Fruit fly (Drosophila melanogaster) whole organism, embryonic: Measurements from ENCODE around the gene CAH7.
A peak's percentile ranks its signal among the peaks of the same experiment; 100 is the strongest.

Source experiments
- CG10462 ChIP-seq: fragments of 200-800 bp; sonication (Bioruptor generic); optimal IDR thresholded peaks from 2 replicates; lab custom pipeline; 2016; ENCODE audit warnings: missing biosample characterization, missing genetic modification characterization
- CG10543 ChIP-seq: fragments of 200-800 bp; sonication (Bioruptor generic); optimal IDR thresholded peaks from 3 replicates; lab custom pipeline; 2017; ENCODE audit warnings: missing biosample characterization, mild to moderate bottlenecking, missing genetic modification characterization, moderate library complexity
- CG10565 ChIP-seq: fragments of 200-800 bp; sonication (Bioruptor generic); optimal IDR thresholded peaks from 3 replicates; lab custom pipeline; 2016; ENCODE audit warnings: missing biosample characterization, mild to moderate bottlenecking, missing genetic modification characterization
- CG11504 ChIP-seq: fragments of 200-800 bp; sonication (Bioruptor generic); optimal IDR thresholded peaks from 3 replicates; lab custom pipeline; 2019; ENCODE audit warnings: missing biosample characterization, mild to moderate bottlenecking, missing genetic modification characterization, moderate library complexity
- CG12236 ChIP-seq: fragments of 200-800 bp; sonication (Bioruptor generic); optimal IDR thresholded peaks from 2 replicates; lab custom pipeline; 2016; ENCODE audit warnings: missing biosample characterization, missing genetic modification characterization
- CG13424 ChIP-seq: fragments of 200-800 bp; sonication (Bioruptor generic); optimal IDR thresholded peaks from 2 replicates; lab custom pipeline; 2019; ENCODE audit warnings: missing biosample characterization, mild to moderate bottlenecking, missing genetic modification characterization, moderate library complexity
- CG15269 ChIP-seq: fragments of 200-800 bp; sonication (Bioruptor generic); optimal IDR thresholded peaks from 2 replicates; lab custom pipeline; 2018; ENCODE audit warnings: missing biosample characterization, mild to moderate bottlenecking, missing genetic modification characterization, moderate library complexity
- CG17359 ChIP-seq: fragments of 200-800 bp; sonication (Bioruptor generic); optimal IDR thresholded peaks from 3 replicates; lab custom pipeline; 2018; ENCODE audit warnings: missing biosample characterization, mild to moderate bottlenecking, missing genetic modification characterization, moderate library complexity
- CG17361 ChIP-seq: fragments of 200-800 bp; sonication (Bioruptor generic); IDR thresholded peaks from 3 replicates; pipeline ENCODE4 v1.3.6; 2022; ENCODE audit warnings: missing biosample characterization, missing genetic modification characterization
- CG17829 ChIP-seq: fragments of 200-800 bp; optimal IDR thresholded peaks from 2 replicates; lab custom pipeline; 2019; ENCODE audit warnings: missing biosample characterization, mild to moderate bottlenecking, missing genetic modification characterization, moderate library complexity
- CG18262 ChIP-seq: fragments of 200-800 bp; optimal IDR thresholded peaks from 3 replicates; lab custom pipeline; 2019; ENCODE audit warnings: missing biosample characterization, mild to moderate bottlenecking, missing genetic modification characterization, moderate library complexity
- CG1832 ChIP-seq: fragments of 200-800 bp; sonication (Bioruptor generic); optimal IDR thresholded peaks from 2 replicates; lab custom pipeline; 2017; ENCODE audit warnings: missing biosample characterization, mild to moderate bottlenecking, missing genetic modification characterization, inconsistent platforms
- CG18764 ChIP-seq: fragments of 200-800 bp; sonication (Bioruptor generic); optimal IDR thresholded peaks from 3 replicates; lab custom pipeline; 2016; ENCODE audit warnings: missing biosample characterization, missing genetic modification characterization
- CG30020 ChIP-seq: fragments of 200-800 bp; optimal IDR thresholded peaks from 2 replicates; lab custom pipeline; 2019; ENCODE audit warnings: missing biosample characterization, mild to moderate bottlenecking, missing genetic modification characterization, moderate library complexity
- CG3847 ChIP-seq: fragments of 200-800 bp; sonication (Bioruptor generic); IDR thresholded peaks from 2 replicates; pipeline ENCODE4 v1.3.6; 2022; ENCODE audit warnings: missing biosample characterization, missing genetic modification characterization
- CG42726 ChIP-seq: fragments of 200-800 bp; sonication (Bioruptor generic); IDR thresholded peaks from 2 replicates; pipeline ENCODE4 v1.3.6; 2022; ENCODE audit warnings: missing biosample characterization, missing genetic modification characterization; ENCODE audit not compliant: partially characterized antibody
- CG4820 ChIP-seq: fragments of 200-800 bp; sonication (Bioruptor generic); optimal IDR thresholded peaks from 3 replicates; lab custom pipeline; 2016; ENCODE audit warnings: missing biosample characterization, missing genetic modification characterization
- CG5245 ChIP-seq: fragments of 200-800 bp; sonication (Bioruptor generic); optimal IDR thresholded peaks from 3 replicates; lab custom pipeline; 2016; ENCODE audit warnings: missing biosample characterization, missing genetic modification characterization
- CG5953 ChIP-seq: fragments of 200-800 bp; sonication (Bioruptor generic); IDR thresholded peaks from 2 replicates; pipeline ENCODE4 v1.3.6; 2022; ENCODE audit warnings: missing biosample characterization, missing genetic modification characterization
- CG7786 ChIP-seq: fragments of 200-800 bp; sonication (Bioruptor generic); optimal IDR thresholded peaks from 2 replicates; lab custom pipeline; 2016; ENCODE audit warnings: missing biosample characterization, missing genetic modification characterization
- CG7963 ChIP-seq: fragments of 200-800 bp; sonication (Bioruptor generic); IDR thresholded peaks from 3 replicates; pipeline ENCODE4 v1.3.6; 2022; ENCODE audit warnings: missing biosample characterization, missing genetic modification characterization; ENCODE audit not compliant: partially characterized antibody
- CG8281 ChIP-seq: fragments of 200-800 bp; sonication (Bioruptor generic); optimal IDR thresholded peaks from 2 replicates; lab custom pipeline; 2018; ENCODE audit warnings: missing biosample characterization, mild to moderate bottlenecking, missing genetic modification characterization, moderate library complexity
- CG8765 ChIP-seq: fragments of 200-800 bp; sonication (Bioruptor generic); IDR thresholded peaks from 2 replicates; pipeline ENCODE4 v1.3.6; 2022; ENCODE audit warnings: missing biosample characterization, missing genetic modification characterization
- CG9437 ChIP-seq: fragments of 200-800 bp; sonication (Bioruptor generic); optimal IDR thresholded peaks from 2 replicates; lab custom pipeline; 2018; ENCODE audit warnings: missing biosample characterization, mild to moderate bottlenecking, missing genetic modification characterization
- ERR ChIP-seq: fragments of 200-800 bp; sonication (Bioruptor generic); optimal IDR thresholded peaks from 2 replicates; lab custom pipeline; 2016; ENCODE audit warnings: missing biosample characterization, missing genetic modification characterization
- Ets65A ChIP-seq: fragments of 200-800 bp; sonication (Bioruptor generic); peaks from one replicate; lab custom pipeline; 2016; ENCODE audit warnings: missing biosample characterization, missing genetic modification characterization
- Hr39 ChIP-seq: fragments of >200 bp; optimal IDR thresholded peaks from 2 replicates; lab custom pipeline; 2017
- NC2α ChIP-seq: fragments of 200-800 bp; sonication (Bioruptor generic); optimal IDR thresholded peaks from 2 replicates; lab custom pipeline; 2016; ENCODE audit warnings: missing biosample characterization, missing genetic modification characterization
- Poxn ChIP-seq: fragments of 200-800 bp; sonication (Bioruptor generic); IDR thresholded peaks from 2 replicates; pipeline ENCODE4 v1.3.6; 2022; ENCODE audit warnings: missing biosample characterization, missing genetic modification characterization
- Ravus ChIP-seq: fragments of 200-800 bp; sonication (Bioruptor generic); IDR thresholded peaks from 2 replicates; pipeline ENCODE4 v1.3.6; 2022; ENCODE audit warnings: missing biosample characterization, missing genetic modification characterization
- Sin3A ChIP-seq: fragments of >200 bp; optimal IDR thresholded peaks from 2 replicates; lab custom pipeline; 2018
- Sox100B ChIP-seq: fragments of 200-800 bp; sonication (Bioruptor generic); optimal IDR thresholded peaks from 3 replicates; lab custom pipeline; 2018; ENCODE audit warnings: missing biosample characterization, mild to moderate bottlenecking, missing genetic modification characterization
- Sox102F ChIP-seq: fragments of 200-800 bp; sonication (Bioruptor generic); optimal IDR thresholded peaks from 2 replicates; lab custom pipeline; 2018; ENCODE audit warnings: missing biosample characterization, mild to moderate bottlenecking, missing genetic modification characterization, moderate library complexity
- btn ChIP-seq: fragments of 200-800 bp; sonication (Bioruptor generic); optimal IDR thresholded peaks from 2 replicates; lab custom pipeline; 2016; ENCODE audit warnings: missing biosample characterization, missing genetic modification characterization
- chm ChIP-seq: fragments of 200-800 bp; sonication (Bioruptor generic); IDR thresholded peaks from 2 replicates; pipeline ENCODE4 v1.3.6; 2022; ENCODE audit warnings: missing biosample characterization, missing genetic modification characterization
- dmrt99B ChIP-seq: fragments of 200-800 bp; sonication (Bioruptor generic); optimal IDR thresholded peaks from 2 replicates; lab custom pipeline; 2018; ENCODE audit warnings: missing biosample characterization, mild to moderate bottlenecking, missing genetic modification characterization, moderate library complexity
- dpn ChIP-seq, 2 experiments: fragments of 200-800 bp; sonication (Bioruptor generic); optimal IDR thresholded peaks; 3 replicates each; lab custom pipeline; 2016; ENCODE audit warnings: missing biosample characterization in 2 of 2, missing genetic modification characterization in 2 of 2
- esg ChIP-seq: fragments of 200-800 bp; sonication (Bioruptor generic); conservative IDR thresholded peaks from 2 replicates; pipeline ENCODE4 v1.3.6; 2022; ENCODE audit warnings: missing biosample characterization, missing genetic modification characterization
- eve ChIP-seq, 2 experiments: fragments of >200 bp; optimal IDR thresholded peaks; 2 replicates each; lab custom pipeline; 2017; ENCODE audit warnings: missing biosample characterization in 2 of 2, missing genetic modification characterization in 2 of 2
- fd96Cb ChIP-seq: fragments of 200-800 bp; sonication (Bioruptor generic); optimal IDR thresholded peaks from 2 replicates; lab custom pipeline; 2018; ENCODE audit warnings: missing biosample characterization, mild to moderate bottlenecking, missing genetic modification characterization, moderate library complexity
- gem ChIP-seq: fragments of 200-800 bp; sonication (Bioruptor generic); optimal IDR thresholded peaks from 2 replicates; lab custom pipeline; 2019; ENCODE audit warnings: missing biosample characterization, mild to moderate bottlenecking, missing genetic modification characterization, moderate library complexity
- hb ChIP-seq: fragments of 200-800 bp; sonication (Bioruptor generic); IDR thresholded peaks from 3 replicates; pipeline ENCODE4 v1.3.6; 2022; ENCODE audit warnings: missing biosample characterization, missing genetic modification characterization; ENCODE audit not compliant: partially characterized antibody
- luna ChIP-seq: fragments of 200-800 bp; sonication (Bioruptor generic); optimal IDR thresholded peaks from 2 replicates; lab custom pipeline; 2016; ENCODE audit warnings: missing biosample characterization, missing genetic modification characterization
- pho ChIP-seq: fragments of 200-800 bp; sonication (Bioruptor generic); optimal IDR thresholded peaks from 2 replicates; lab custom pipeline; 2016; ENCODE audit warnings: missing biosample characterization, missing genetic modification characterization
- phol ChIP-seq: fragments of 200-800 bp; sonication (Bioruptor generic); optimal IDR thresholded peaks from 3 replicates; lab custom pipeline; 2018; ENCODE audit warnings: missing biosample characterization, mild to moderate bottlenecking, missing genetic modification characterization, moderate library complexity
- prd ChIP-seq, 3 experiments: fragments of >200 bp in 2 of 3; fragments of 200-800 bp in 1 of 3; sonication (Bioruptor generic) in 1 of 3; optimal IDR thresholded peaks in 2 of 3; IDR thresholded peaks in 1 of 3; 2 replicates in 2 of 3; 3 replicates in 1 of 3; pipeline versions ENCODE4 v1.3.6 to Lab custom; 2017 to 2022; ENCODE audit warnings: missing biosample characterization in 1 of 3, missing genetic modification characterization in 1 of 3
- sd ChIP-seq: fragments of 200-800 bp; sonication (Bioruptor generic); optimal IDR thresholded peaks from 3 replicates; lab custom pipeline; 2018; ENCODE audit warnings: missing biosample characterization, mild to moderate bottlenecking, missing genetic modification characterization, moderate library complexity
- sens ChIP-seq: fragments of 200-800 bp; sonication (Bioruptor generic); peaks from one replicate; lab custom pipeline; 2016; ENCODE audit warnings: missing biosample characterization, missing genetic modification characterization
- vfl ChIP-seq: fragments of 200-800 bp; sonication (Bioruptor generic); optimal IDR thresholded peaks from 2 replicates; lab custom pipeline; 2016; ENCODE audit warnings: missing biosample characterization, missing genetic modification characterization
- yki ChIP-seq: fragments of >200 bp; optimal IDR thresholded peaks from 3 replicates; lab custom pipeline; 2018
- zfh2 ChIP-seq: fragments of 200-800 bp; sonication (Bioruptor generic); optimal IDR thresholded peaks from 2 replicates; lab custom pipeline; 2016; ENCODE audit warnings: missing biosample characterization, missing genetic modification characterization

Gene CAH7

DNA sequence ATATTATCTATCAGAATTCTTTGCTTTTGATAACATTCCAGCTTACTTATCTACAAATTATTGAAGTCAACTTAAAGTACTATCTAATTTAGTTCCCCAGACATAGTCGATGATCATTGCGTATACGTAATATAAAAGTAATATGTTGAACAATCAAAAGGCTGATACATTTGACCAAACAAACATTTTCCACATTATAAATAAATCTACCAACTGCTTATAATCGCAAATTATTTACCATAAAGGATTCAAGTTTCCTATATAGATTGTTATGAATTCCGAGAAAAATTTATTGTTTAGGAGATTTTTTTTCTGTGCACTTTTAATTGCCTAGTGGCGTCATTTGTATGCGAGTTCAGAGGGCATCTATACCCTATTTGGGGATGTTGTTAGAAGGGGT is 25.4 kb upstream of the CAH7 start:
- TF ChIP-seq CG42726 (no peak), CG11504 (tag; lab: Kevin White, UChicago) (peak; percentile 22), ERR (GFP tag; lab: Kevin White, UChicago) (no peak), Sox100B (GFP tag; lab: Kevin White, UChicago) (peak; percentile 11), esg (no peak), luna (no peak), eve (GFP tag; optimal IDR thresholded peaks at IDR 0.05; lab: Kevin White, UChicago) (peak in 1 of 2 experiments; percentile 28), sens (GFP tag; lab: Kevin White, UChicago) (peak; percentile 73), phol (tag; lab: Kevin White, UChicago) (peak; percentile 11), Sin3A (lab: Kevin White, UChicago) (no peak), Sox102F (GFP tag; lab: Kevin White, UChicago) (peak; percentile 40), Ets65A (no peak), Ravus (GFP tag; lab: Robert Waterston, UW) (no peak), CG10543 (no peak), CG12236 (GFP tag; lab: Kevin White, UChicago) (no peak), CG15269 (tag; lab: Kevin White, UChicago) (no peak), CG4820 (GFP tag; lab: Kevin White, UChicago) (no peak), CG13424 (no peak), CG9437 (peak; percentile 28), pho (GFP tag; lab: Kevin White, UChicago) (no peak), CG17361 (GFP tag; lab: Robert Waterston, UW) (peak; percentile 49; the same call in 2 of the 3 replicates), CG18262 (tag; lab: Kevin White, UChicago) (peak; percentile 12), sd (peak; percentile 73), NC2α (GFP tag; lab: Kevin White, UChicago) (no peak), CG5953 (peak; percentile 27; the same call in 1 of the 2 replicates), CG3847 (no peak), vfl (GFP tag; lab: Kevin White, UChicago) (no peak), dmrt99B (tag; lab: Kevin White, UChicago) (peak; percentile 35), CG30020 (no peak), dpn (GFP tag; optimal IDR thresholded peaks at IDR 0.05; lab: Kevin White, UChicago) (no peak), chm (GFP tag; lab: Robert Waterston, UW) (no peak), gem (tag; lab: Kevin White, UChicago) (peak; percentile 31)

DNA sequence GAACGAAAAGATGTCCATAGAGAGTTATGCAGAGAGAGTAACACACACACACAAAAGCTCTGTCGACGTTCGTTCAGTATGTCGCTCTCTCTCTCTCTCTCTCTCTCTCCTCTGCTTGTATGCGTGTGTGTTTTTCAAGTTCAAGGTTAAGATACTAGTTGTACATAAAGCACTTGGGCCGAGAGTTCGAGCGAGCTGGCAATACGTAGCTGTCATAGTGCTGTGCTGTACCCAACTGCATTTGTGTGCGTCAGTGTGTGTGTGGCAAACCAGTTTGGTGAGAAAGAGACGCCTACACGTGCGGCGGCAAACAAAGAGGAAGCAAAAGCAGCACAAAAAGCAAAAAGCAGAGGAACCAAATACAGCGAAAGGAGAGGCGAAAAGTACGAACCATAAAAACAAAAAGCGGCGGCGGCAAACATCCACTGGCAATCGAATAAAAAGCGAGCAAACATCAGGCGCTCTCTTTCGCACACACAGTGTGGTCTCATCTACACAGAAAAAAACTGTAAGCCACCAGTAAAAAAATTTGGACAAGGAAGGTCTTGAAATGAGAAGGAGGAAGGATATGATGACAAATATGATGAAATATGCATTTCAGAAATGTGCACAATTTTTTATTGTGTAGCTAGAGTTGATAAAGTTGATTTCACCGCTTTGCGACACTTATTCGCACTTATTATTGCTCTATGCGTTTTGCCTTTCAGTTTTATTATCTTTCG is 24.7 kb upstream of the CAH7 start:
- peak; percentile 80 for TF ChIP-seq CG1832 (GFP tag; lab: Kevin White, UChicago)
- peak; percentile 62 for TF ChIP-seq CG17359 (tag; lab: Kevin White, UChicago)
- TF ChIP-seq btn (GFP tag; lab: Kevin White, UChicago): peak; percentile 21
- TF ChIP-seq CG7963: no peak
- no peak for TF ChIP-seq Hr39
- TF ChIP-seq CG7786: peak; percentile 61
- peak; percentile 57; the same call in 1 of the 2 replicates for TF ChIP-seq CG8765 (GFP tag; lab: Robert Waterston, UW)
- no peak for TF ChIP-seq hb (GFP tag; lab: Robert Waterston, UW)
- TF ChIP-seq CG5245 (GFP tag; lab: Kevin White, UChicago): peak; percentile 12
- TF ChIP-seq zfh2: peak; percentile 71
- TF ChIP-seq yki (lab: Kevin White, UChicago): peak; percentile 4
- peak; percentile 10 for TF ChIP-seq CG10462
- peak; percentile 12 for TF ChIP-seq CG17829 (tag; lab: Kevin White, UChicago)
- TF ChIP-seq prd (optimal IDR thresholded peaks at IDR 0.05; lab: Kevin White, UChicago): no peak
- peak; percentile 82 for TF ChIP-seq prd (GFP tag; IDR thresholded peaks at IDR 0.05; lab: Robert Waterston, UW)
- TF ChIP-seq gem (tag; lab: Kevin White, UChicago): peak; percentile 75
- TF ChIP-seq Poxn (GFP tag; lab: Robert Waterston, UW): no peak
- no peak for TF ChIP-seq CG10565
- TF ChIP-seq CG18764 (GFP tag; lab: Kevin White, UChicago): peak; percentile 40
- peak; percentile 15 for TF ChIP-seq NC2α (GFP tag; lab: Kevin White, UChicago)
- TF ChIP-seq CG8281 (tag; lab: Kevin White, UChicago): no peak
- peak; percentile 43 for TF ChIP-seq fd96Cb
